Worm (Caenorhabditis elegans): ENCODE data around the gene Y62F5A.10.

The Y62F5A.10 gene

DNA sequence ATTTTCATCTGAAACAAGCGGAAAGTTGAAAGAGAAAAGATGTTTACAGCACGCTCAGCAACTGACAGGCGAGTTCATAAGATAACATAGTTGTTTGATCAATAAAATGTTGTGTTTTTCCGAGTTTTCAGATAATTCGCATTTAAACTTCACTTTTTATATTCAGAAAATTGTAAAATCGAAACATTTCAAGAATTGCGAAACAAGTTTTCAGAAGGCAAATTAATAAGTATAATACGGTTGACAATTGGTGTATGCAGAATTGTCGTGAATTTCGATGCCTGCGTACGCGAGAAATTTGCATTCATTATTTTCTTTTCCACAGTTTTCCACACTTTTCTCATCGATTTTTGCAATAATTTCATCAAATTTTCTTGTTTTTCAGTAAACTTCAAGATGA is 26.1 kb upstream of the Y62F5A.10 start, which contains the start of the genes ooc-3 and B0334.4:
Gene ooc-3, minus strand, starts transcription at position 15 of the 400 bp plus-strand sequence.
Gene B0334.4, plus strand, starts transcription at position 386 of the 400 bp plus-strand sequence.
- TF ChIP-seq nhr-237 (tag; optimal IDR thresholded peaks at IDR 0.05) (no peak), elt-2 (tag; optimal IDR thresholded peaks at IDR 0.05) (no peak), nfya-1 (tag; optimal IDR thresholded peaks at IDR 0.05; ENCODE audit: insufficient read depth) (peak; percentile 72), egl-5 (tag; optimal IDR thresholded peaks at IDR 0.05) (peak; percentile 11), skn-1 (tag; optimal IDR thresholded peaks at IDR 0.05) (peak; percentile 56), pha-4 (tag; optimal IDR thresholded peaks at IDR 0.05) (peak; percentile 70)

ce11 chrII:11495806-11496205 is 25.6 kb upstream of the Y62F5A.10 start:
- TF ChIP-seq skn-1 (tag; optimal IDR thresholded peaks at IDR 0.05) = no peak
- no peak for TF ChIP-seq eor-1 (tag; optimal IDR thresholded peaks at IDR 0.05)
- TF ChIP-seq nhr-43 (tag; optimal IDR thresholded peaks at IDR 0.05; ENCODE audit: poor library complexity, severe bottlenecking) = no peak
- no peak for TF ChIP-seq nhr-67 (tag; optimal IDR thresholded peaks at IDR 0.05)
- TF ChIP-seq unc-39 (tag; optimal IDR thresholded peaks at IDR 0.05) = no peak
- TF ChIP-seq pha-4 (tag; optimal IDR thresholded peaks at IDR 0.05) = no peak
- no peak for TF ChIP-seq mdl-1 (tag; optimal IDR thresholded peaks at IDR 0.05)
- TF ChIP-seq ztf-4 (tag; optimal IDR thresholded peaks at IDR 0.05) = no peak
- TF ChIP-seq elt-3 (tag; optimal IDR thresholded peaks at IDR 0.05) = no peak
- TF ChIP-seq mml-1 (tag; optimal IDR thresholded peaks at IDR 0.05) = no peak
- TF ChIP-seq ceh-9 (tag; optimal IDR thresholded peaks at IDR 0.05) = no peak
- TF ChIP-seq nhr-28 (tag; optimal IDR thresholded peaks at IDR 0.05) = no peak
- TF ChIP-seq ama-1 (optimal IDR thresholded peaks at IDR 0.05) = no peak

DNA sequence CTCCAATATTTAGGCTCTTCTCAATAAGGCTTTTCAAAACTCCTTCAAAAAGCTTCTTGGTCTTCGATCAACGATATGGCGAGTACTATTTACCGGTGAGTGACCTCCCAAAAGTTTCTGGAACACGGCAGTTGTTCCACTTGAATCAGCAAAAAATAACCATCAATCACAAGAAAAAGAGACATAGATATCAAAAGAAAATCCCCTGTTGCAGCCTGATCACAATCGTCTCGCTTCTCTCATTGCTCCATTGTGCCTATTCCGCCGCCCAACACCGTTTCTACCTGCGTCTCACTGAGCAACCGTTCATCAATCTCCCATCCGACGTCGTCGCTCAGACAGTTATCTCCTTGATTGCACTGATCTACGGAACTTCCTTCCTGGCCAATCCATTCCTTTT is 24.6 kb upstream of the Y62F5A.10 start, which contains the start of gene emc-5:
Gene emc-5, plus strand, starts transcription at position 14 of the 400 bp plus-strand sequence.
- peak; percentile 21 for TF ChIP-seq nfya-1 (tag; optimal IDR thresholded peaks at IDR 0.05; ENCODE audit: insufficient read depth)
- no peak for TF ChIP-seq egl-5 (tag; optimal IDR thresholded peaks at IDR 0.05)
- no peak for TF ChIP-seq mml-1 (tag; optimal IDR thresholded peaks at IDR 0.05)
- no peak for TF ChIP-seq snpc-4 (tag; optimal IDR thresholded peaks at IDR 0.05)
- TF ChIP-seq R02D3.7 (tag; optimal IDR thresholded peaks at IDR 0.05) = no peak
- TF ChIP-seq ceh-28 (tag; optimal IDR thresholded peaks at IDR 0.05) = no peak
- TF ChIP-seq elt-2 (tag; optimal IDR thresholded peaks at IDR 0.05) = no peak
- no peak for TF ChIP-seq lsy-12 (tag; optimal IDR thresholded peaks at IDR 0.05)
- TF ChIP-seq ceh-9 (tag; optimal IDR thresholded peaks at IDR 0.05) = no peak
- no peak for TF ChIP-seq sea-2 (GFP tag; optimal IDR thresholded peaks at IDR 0.05)
- peak; percentile 69 for TF ChIP-seq lin-39 (tag; optimal IDR thresholded peaks at IDR 0.05)
- TF ChIP-seq pha-4 (tag; optimal IDR thresholded peaks at IDR 0.05) = no peak
- TF ChIP-seq nhr-23 (tag; optimal IDR thresholded peaks at IDR 0.05) = no peak

DNA sequence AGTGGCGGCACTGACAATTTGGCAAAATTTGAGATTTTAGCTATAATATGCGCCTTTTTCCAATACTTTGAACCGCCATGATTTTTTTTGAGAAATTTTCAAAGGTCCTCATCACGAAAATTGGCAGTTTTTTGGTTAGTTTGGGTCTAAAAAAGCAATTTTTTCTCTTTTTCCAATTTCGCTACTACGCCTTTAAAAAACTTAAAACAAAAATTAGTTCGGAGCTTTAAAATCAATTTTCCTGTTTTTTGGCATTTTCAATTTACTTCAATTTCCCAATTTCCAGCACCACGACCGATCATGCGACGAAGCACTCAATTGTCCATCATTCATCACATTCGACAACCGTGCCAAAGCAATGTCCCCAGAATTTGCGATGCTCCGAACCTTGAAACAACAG is 24.0 kb upstream of the Y62F5A.10 start, which contains the start of gene B0334.5:
Gene B0334.5, plus strand, starts transcription at position 301 of the 400 bp plus-strand sequence.
- TF ChIP-seq elt-3 (tag; optimal IDR thresholded peaks at IDR 0.05) = no peak
- no peak for TF ChIP-seq jun-1 (tag; optimal IDR thresholded peaks at IDR 0.05)
- no peak for TF ChIP-seq unc-39 (tag; optimal IDR thresholded peaks at IDR 0.05)
- TF ChIP-seq nhr-11 (tag; optimal IDR thresholded peaks at IDR 0.05) = no peak
- TF ChIP-seq R02D3.7 (tag; optimal IDR thresholded peaks at IDR 0.05) = no peak
- no peak for TF ChIP-seq sea-2 (GFP tag; optimal IDR thresholded peaks at IDR 0.05)
- TF ChIP-seq ceh-16 (tag; optimal IDR thresholded peaks at IDR 0.05) = no peak
- no peak for TF ChIP-seq fkh-10 (GFP tag; optimal IDR thresholded peaks at IDR 0.05)
- no peak for TF ChIP-seq pqm-1 (tag; optimal IDR thresholded peaks at IDR 0.05)
- TF ChIP-seq fos-1 (tag; optimal IDR thresholded peaks at IDR 0.05) = no peak

DNA sequence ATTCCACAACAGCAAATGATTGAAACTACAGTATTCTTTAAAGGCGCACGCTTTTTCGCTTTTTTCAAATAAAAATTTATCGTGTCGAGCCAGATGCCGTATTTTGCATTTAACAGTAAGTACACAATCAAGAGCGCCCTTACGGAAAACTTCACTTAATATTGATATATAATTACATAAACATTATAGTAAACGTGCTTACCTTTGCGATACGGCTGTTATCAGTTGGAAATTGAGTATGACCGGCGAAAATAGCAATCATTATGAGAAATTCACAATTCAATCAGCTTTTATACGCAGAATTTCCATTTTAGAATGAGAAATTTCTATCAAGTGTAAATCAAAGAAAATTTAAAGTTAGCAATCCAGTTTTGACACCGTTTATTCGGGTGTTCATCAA is 21.2 kb upstream of the Y62F5A.10 start, which contains the start of gene B0334.20:
Gene B0334.20, minus strand, starts transcription at position 262 of the 400 bp plus-strand sequence.
- TF ChIP-seq egl-5 (tag; optimal IDR thresholded peaks at IDR 0.05) (no peak), nhr-77 (tag; optimal IDR thresholded peaks at IDR 0.05) (no peak), ceh-16 (tag; optimal IDR thresholded peaks at IDR 0.05) (no peak), elt-2 (tag; optimal IDR thresholded peaks at IDR 0.05) (peak; percentile 44)

- TF ChIP-seq nhr-25 (tag; optimal IDR thresholded peaks at IDR 0.05) = peak; percentile 60
- TF ChIP-seq elt-3 (tag; optimal IDR thresholded peaks at IDR 0.05) = peak; percentile 98 to 100 (median 100)
- peak; percentile 81 for TF ChIP-seq nhr-43 (tag; optimal IDR thresholded peaks at IDR 0.05; ENCODE audit: poor library complexity, severe bottlenecking)
- TF ChIP-seq nhr-23 (tag; optimal IDR thresholded peaks at IDR 0.05) = peak; percentile 49
- peak; percentile 39 for TF ChIP-seq tbx-2 (tag; optimal IDR thresholded peaks at IDR 0.05)
- no peak for TF ChIP-seq fkh-2 (tag; optimal IDR thresholded peaks at IDR 0.05)
- TF ChIP-seq nhr-77 (tag; optimal IDR thresholded peaks at IDR 0.05) = no peak
Observed at ce11 chrII:11501956-11502355, 19.4 kb upstream of the Y62F5A.10 start.

Data from whole organism, L3 larva.